Worm (Caenorhabditis elegans): ENCODE measurements around the gene kin-19.

The kin-19 gene

ce11 chrIII:4101016-4101415 lies 14.6 kb upstream of the kin-19 start:
- TF ChIP-seq saeg-2 (GFP tag; IDR thresholded peaks at IDR 0.05) (no peak), lim-7 (GFP tag; IDR thresholded peaks at IDR 0.05) (no peak), spr-3 (GFP tag; optimal IDR thresholded peaks at IDR 0.05) (no peak), hlh-30 (tag; optimal IDR thresholded peaks at IDR 0.05; ENCODE audit: insufficient read depth) (no peak), vab-7 (GFP tag; IDR thresholded peaks at IDR 0.05) (no peak), madf-5 (GFP tag; IDR thresholded peaks at IDR 0.05) (no peak), zfp-2 (tag; optimal IDR thresholded peaks at IDR 0.05) (no peak), R02D3.7 (tag; optimal IDR thresholded peaks at IDR 0.05) (no peak), F10B5.3 (tag; optimal IDR thresholded peaks at IDR 0.05) (no peak), lin-15B (tag; optimal IDR thresholded peaks at IDR 0.05) (no peak)

ce11 chrIII:4099884-4100596 lies 13.6 kb upstream of the kin-19 start:
- TF ChIP-seq mxl-3 (GFP tag; optimal IDR thresholded peaks at IDR 0.05) (peak; percentile 49), mxl-2 (GFP tag; conservative IDR thresholded peaks at IDR 0.05) (no peak), dpl-1 (GFP tag; optimal IDR thresholded peaks at IDR 0.05) (peak; percentile 29), duxl-1 (tag; optimal IDR thresholded peaks at IDR 0.05; ENCODE audit: poor library complexity) (peak; percentile 4), nhr-11 (tag; optimal IDR thresholded peaks at IDR 0.05) (peak; percentile 44), cey-2 (tag; optimal IDR thresholded peaks at IDR 0.05; ENCODE audit: borderline replicate concordance, insufficient read depth) (peak; percentile 70), mes-2 (tag; optimal IDR thresholded peaks at IDR 0.05; ENCODE audit: poor library complexity, severe bottlenecking) (peak; percentile 31), mep-1 (tag; optimal IDR thresholded peaks at IDR 0.05) (peak; percentile 72), zfp-2 (tag; optimal IDR thresholded peaks at IDR 0.05) (no peak), attf-4 (tag; optimal IDR thresholded peaks at IDR 0.05) (no peak), ceh-20 (GFP tag; IDR thresholded peaks at IDR 0.05) (peak; percentile 19; the same call in 1 of the 2 replicates), hmg-1.1 (GFP tag; IDR thresholded peaks at IDR 0.05) (peak; percentile 14; the same call in 1 of the 2 replicates), hlh-30 (tag; optimal IDR thresholded peaks at IDR 0.05; ENCODE audit: insufficient read depth) (peak; percentile 88), set-16 (GFP tag; IDR thresholded peaks at IDR 0.05) (no peak), dve-1 (tag; optimal IDR thresholded peaks at IDR 0.05; ENCODE audit: insufficient read depth) (peak; percentile 56), mdl-1 (tag; optimal IDR thresholded peaks at IDR 0.05) (peak in 1 of 2 experiments; percentile 68), T20F7.1 (GFP tag; optimal IDR thresholded peaks at IDR 0.05) (peak; percentile 39), daf-8 (GFP tag; IDR thresholded peaks at IDR 0.05) (no peak), tra-1 (GFP tag; IDR thresholded peaks at IDR 0.05) (0 out of 2 replicates have a peak, but pooled peaks have one; percentile 32), dmd-6 (GFP tag; IDR thresholded peaks at IDR 0.05) (peak; percentile 32), lsy-2 (tag; optimal IDR thresholded peaks at IDR 0.05) (peak in 1 of 2 experiments; percentile 57), nhr-77 (tag; optimal IDR thresholded peaks at IDR 0.05) (peak; percentile 27), unc-62 (GFP tag; optimal IDR thresholded peaks at IDR 0.05 in 1 of 2) (peak in 1 of 2 experiments; percentile 79), unc-62 (tag; optimal IDR thresholded peaks at IDR 0.05) (no peak), nhr-28 (tag; optimal IDR thresholded peaks at IDR 0.05) (peak; percentile 53), lin-13 (GFP tag; optimal IDR thresholded peaks at IDR 0.05) (peak; percentile 30), daf-12 (tag; optimal IDR thresholded peaks at IDR 0.05) (no peak), hlh-11 (tag; optimal IDR thresholded peaks at IDR 0.05) (peak; percentile 83), spr-1 (tag; optimal IDR thresholded peaks at IDR 0.05) (peak; percentile 17), nhr-25 (tag; optimal IDR thresholded peaks at IDR 0.05; ENCODE audit: borderline replicate concordance, insufficient read depth) (peak; percentile 85), daf-16 (GFP tag; optimal IDR thresholded peaks at IDR 0.05) (no peak), daf-16 (tag; optimal IDR thresholded peaks at IDR 0.05) (no peak)

All from whole organism, L4 larva.